Fruit fly (Drosophila melanogaster) whole organism, wandering third instar larva: Measurements from ENCODE around the gene CG14506.

Experiments
- Abd-B ChIP-seq: fragments of >200 bp; optimal IDR thresholded peaks from 2 replicates; lab custom pipeline; 2017; ENCODE audit warnings: missing biosample characterization, missing genetic modification characterization
- CG9705 ChIP-seq: fragments of 200-800 bp; sonication (Bioruptor generic); optimal IDR thresholded peaks from 2 replicates; lab custom pipeline; 2018; ENCODE audit warnings: missing biosample characterization, mild to moderate bottlenecking, missing genetic modification characterization
- Dfd ChIP-seq: fragments of >200 bp; optimal IDR thresholded peaks from 2 replicates; lab custom pipeline; 2017; ENCODE audit warnings: missing biosample characterization, missing genetic modification characterization
- Dif ChIP-seq: fragments of 200-275, 200-300 bp; sonication (Bioruptor generic); optimal IDR thresholded peaks from 2 replicates; lab custom pipeline; 2018; ENCODE audit warnings: missing biosample characterization, missing genetic modification characterization; ENCODE audit not compliant: partially characterized antibody
- HLH106 ChIP-seq: fragments of 200-800 bp; optimal IDR thresholded peaks from 3 replicates; lab custom pipeline; 2019; ENCODE audit warnings: missing biosample characterization, mild to moderate bottlenecking, missing genetic modification characterization, moderate library complexity
- Hnf4 ChIP-seq: fragments of 200-800 bp; sonication (Bioruptor generic); optimal IDR thresholded peaks from 2 replicates; lab custom pipeline; 2016; ENCODE audit warnings: missing biosample characterization, mild to moderate bottlenecking, missing genetic modification characterization
- Hr83 ChIP-seq: fragments of 200-300 bp; sonication (Bioruptor generic); optimal IDR thresholded peaks from 2 replicates; lab custom pipeline; 2016; ENCODE audit warnings: missing biosample characterization, mild to moderate bottlenecking, missing genetic modification characterization, moderate library complexity; ENCODE audit not compliant: poor library complexity, severe bottlenecking
- Jra ChIP-seq: sonication (Bioruptor generic); optimal IDR thresholded peaks from 2 replicates; lab custom pipeline; 2016; ENCODE audit warnings: missing biosample characterization, missing genetic modification characterization
- Mio ChIP-seq: sonication (Bioruptor generic); optimal IDR thresholded peaks from 2 replicates; lab custom pipeline; 2016; ENCODE audit warnings: missing biosample characterization, missing genetic modification characterization
- OdsH ChIP-seq: fragments of 200-800 bp; sonication (Bioruptor generic); optimal IDR thresholded peaks from 2 replicates; lab custom pipeline; 2016; ENCODE audit warnings: missing biosample characterization, mild to moderate bottlenecking, missing genetic modification characterization
- Rel ChIP-seq, 2 experiments: fragments of 200-800 bp; sonication (Bioruptor generic) in 1 of 2; optimal IDR thresholded peaks; 2 replicates in 1 of 2; 3 replicates in 1 of 2; lab custom pipeline; 2016 to 2019; ENCODE audit warnings: mild to moderate bottlenecking in 2 of 2, missing biosample characterization in 2 of 2, missing genetic modification characterization in 2 of 2, moderate library complexity in 1 of 2
- Sp1 ChIP-seq: fragments of 200-800 bp; sonication (Bioruptor generic); optimal IDR thresholded peaks from 3 replicates; lab custom pipeline; 2019; ENCODE audit warnings: missing biosample characterization, mild to moderate bottlenecking, missing genetic modification characterization, moderate library complexity
- Vsx2 ChIP-seq: fragments of 200-300, 225-300 bp; sonication (Bioruptor generic); optimal IDR thresholded peaks from 2 replicates; lab custom pipeline; 2018; ENCODE audit warnings: missing biosample characterization, missing genetic modification characterization; ENCODE audit not compliant: partially characterized antibody
- br ChIP-seq: fragments of 200-800 bp; sonication (Bioruptor generic); optimal IDR thresholded peaks from 2 replicates; lab custom pipeline; 2016; ENCODE audit warnings: missing biosample characterization, missing genetic modification characterization
- dmrt93B ChIP-seq: fragments of 200-800 bp; sonication (Bioruptor generic); optimal IDR thresholded peaks from 2 replicates; lab custom pipeline; 2018; ENCODE audit warnings: missing biosample characterization, mild to moderate bottlenecking, missing genetic modification characterization
- dsf ChIP-seq: sonication (Bioruptor generic); optimal IDR thresholded peaks from 2 replicates; lab custom pipeline; 2016; ENCODE audit warnings: missing biosample characterization, missing genetic modification characterization, borderline replicate concordance
- ey ChIP-seq: fragments of 200-800 bp; sonication (Bioruptor generic); optimal IDR thresholded peaks from 2 replicates; lab custom pipeline; 2016; ENCODE audit warnings: missing biosample characterization, missing genetic modification characterization
- foxo ChIP-seq, 2 experiments: fragments of 200-800 bp; sonication (Bioruptor generic); optimal IDR thresholded peaks; 2 replicates in 1 of 2; 3 replicates in 1 of 2; lab custom pipeline; 2016 to 2017; ENCODE audit warnings: missing biosample characterization in 2 of 2, missing genetic modification characterization in 2 of 2
- fru ChIP-seq: fragments of 200-800 bp; sonication (Bioruptor generic); optimal IDR thresholded peaks from 3 replicates; lab custom pipeline; 2016; ENCODE audit warnings: missing biosample characterization, mild to moderate bottlenecking, missing genetic modification characterization
- h ChIP-seq: fragments of 200-800 bp; sonication (Bioruptor generic); optimal IDR thresholded peaks from 3 replicates; lab custom pipeline; 2016; ENCODE audit warnings: missing biosample characterization, mild to moderate bottlenecking, missing genetic modification characterization
- jim ChIP-seq: fragments of 175-275, 200-325 bp; sonication (Bioruptor generic); optimal IDR thresholded peaks from 2 replicates; lab custom pipeline; 2016; ENCODE audit warnings: missing biosample characterization, mild to moderate bottlenecking, missing genetic modification characterization
- pan ChIP-seq: fragments of >200 bp; optimal IDR thresholded peaks from 2 replicates; lab custom pipeline; 2017
- rgr ChIP-seq: fragments of 200-800 bp; sonication (Bioruptor generic); optimal IDR thresholded peaks from 3 replicates; lab custom pipeline; 2016; ENCODE audit warnings: missing biosample characterization, mild to moderate bottlenecking, missing genetic modification characterization
- sage ChIP-seq: fragments of 200-800 bp; sonication (Bioruptor generic); optimal IDR thresholded peaks from 2 replicates; lab custom pipeline; 2016; ENCODE audit warnings: missing biosample characterization, mild to moderate bottlenecking, missing genetic modification characterization
- sv ChIP-seq: fragments of 200-800 bp; sonication (Bioruptor generic); optimal IDR thresholded peaks from 3 replicates; lab custom pipeline; 2016; ENCODE audit warnings: missing biosample characterization, missing genetic modification characterization
- tai ChIP-seq: sonication (Bioruptor generic); optimal IDR thresholded peaks from 2 replicates; lab custom pipeline; 2016; ENCODE audit warnings: missing biosample characterization, missing genetic modification characterization
- usp ChIP-seq: fragments of >200 bp; optimal IDR thresholded peaks from 2 replicates; lab custom pipeline; 2017; ENCODE audit warnings: missing biosample characterization, missing genetic modification characterization
- woc ChIP-seq: sonication (Bioruptor generic); optimal IDR thresholded peaks from 2 replicates; lab custom pipeline; 2016; ENCODE audit warnings: missing biosample characterization, mild to moderate bottlenecking, missing genetic modification characterization

Gene CG14506

dm6 chr3R:29313070-29313469 is 16.1 kb upstream of the CG14506 start:
- TF ChIP-seq HLH106 (tag; lab: Kevin White, UChicago), result no peak

dm6 chr3R:29311177-29311576 is 14.2 kb upstream of the CG14506 start:
- TF ChIP-seq Mio, result no peak
- TF ChIP-seq Abd-B (GFP tag; lab: Kevin White, UChicago), result no peak
- no peak for TF ChIP-seq Dif (GFP tag; lab: Kevin White, UChicago)
- TF ChIP-seq Dfd (GFP tag; lab: Kevin White, UChicago), result no peak
- TF ChIP-seq rgr (GFP tag; lab: Kevin White, UChicago), result no peak
- TF ChIP-seq sv (GFP tag; lab: Kevin White, UChicago), result no peak
- no peak for TF ChIP-seq br (GFP tag; lab: Kevin White, UChicago)
- no peak for TF ChIP-seq usp (GFP tag; lab: Kevin White, UChicago)

dm6 chr3R:29309907-29310306 is 12.9 kb upstream of the CG14506 start:
- TF ChIP-seq fru (GFP tag; lab: Kevin White, UChicago), result no peak

- TF ChIP-seq Rel (GFP tag; optimal IDR thresholded peaks at IDR 0.05; lab: Kevin White, UChicago) (no peak), Rel (tag; optimal IDR thresholded peaks at IDR 0.05; lab: Kevin White, UChicago) (no peak), h (no peak), jim (no peak), Abd-B (GFP tag; lab: Kevin White, UChicago) (no peak), sv (GFP tag; lab: Kevin White, UChicago) (no peak)
- TF ChIP-seq, all 38 proteins: peak for 0
These were observed 11.9 kb upstream of the CG14506 start for dm6 chr3R:29308802-29309405.

dm6 chr3R:29307639-29308038 is 10.7 kb upstream of the CG14506 start:
- TF ChIP-seq Hr83 (GFP tag; lab: Kevin White, UChicago) (no peak), Dfd (GFP tag; lab: Kevin White, UChicago) (no peak), sv (GFP tag; lab: Kevin White, UChicago) (no peak), Hnf4 (GFP tag; lab: Kevin White, UChicago) (no peak), dmrt93B (GFP tag; lab: Kevin White, UChicago) (no peak), dsf (no peak), pan (lab: Kevin White, UChicago) (no peak), br (GFP tag; lab: Kevin White, UChicago) (no peak), woc (no peak), Vsx2 (no peak), sage (GFP tag; lab: Kevin White, UChicago) (no peak), HLH106 (tag; lab: Kevin White, UChicago) (no peak), Abd-B (GFP tag; lab: Kevin White, UChicago) (no peak), ey (GFP tag; lab: Kevin White, UChicago) (no peak)

dm6 chr3R:29306961-29307469 is 10.0 kb upstream of the CG14506 start:
- TF ChIP-seq foxo (GFP tag; optimal IDR thresholded peaks at IDR 0.05; lab: Kevin White, UChicago), result no peak

dm6 chr3R:29304094-29304493 is 7.1 kb upstream of the CG14506 start:
- TF ChIP-seq Sp1, result no peak
- TF ChIP-seq CG9705 (GFP tag; lab: Kevin White, UChicago), result no peak
- TF ChIP-seq OdsH (GFP tag; lab: Kevin White, UChicago), result no peak
- TF ChIP-seq Dfd (GFP tag; lab: Kevin White, UChicago), result no peak
- TF ChIP-seq woc, result no peak
- TF ChIP-seq Mio, result no peak
- TF ChIP-seq sage (GFP tag; lab: Kevin White, UChicago), result no peak
- TF ChIP-seq tai (GFP tag; lab: Kevin White, UChicago), result no peak
- TF ChIP-seq Jra (GFP tag; lab: Kevin White, UChicago), result no peak
- no peak for TF ChIP-seq Abd-B (GFP tag; lab: Kevin White, UChicago)
- no peak for TF ChIP-seq foxo (GFP tag; optimal IDR thresholded peaks at IDR 0.05; lab: Kevin White, UChicago)
- no peak for TF ChIP-seq br (GFP tag; lab: Kevin White, UChicago)
- no peak for TF ChIP-seq rgr (GFP tag; lab: Kevin White, UChicago)
- TF ChIP-seq Hnf4 (GFP tag; lab: Kevin White, UChicago), result no peak
